Fruit fly (Drosophila melanogaster) whole organism, wandering third instar larva: ENCODE data around the gene CG2533.

Experiments
- CG32264 ChIP-seq: fragments of 200-800 bp; sonication (Bioruptor generic); optimal IDR thresholded peaks from 2 replicates; lab custom pipeline; 2016; ENCODE audit warnings: missing biosample characterization, missing genetic modification characterization
- CG9705 ChIP-seq: fragments of 200-800 bp; sonication (Bioruptor generic); optimal IDR thresholded peaks from 2 replicates; lab custom pipeline; 2018; ENCODE audit warnings: missing biosample characterization, mild to moderate bottlenecking, missing genetic modification characterization
- Dif ChIP-seq: fragments of 200-275, 200-300 bp; sonication (Bioruptor generic); optimal IDR thresholded peaks from 2 replicates; lab custom pipeline; 2018; ENCODE audit warnings: missing biosample characterization, missing genetic modification characterization; ENCODE audit not compliant: partially characterized antibody
- HLH106 ChIP-seq: fragments of 200-800 bp; optimal IDR thresholded peaks from 3 replicates; lab custom pipeline; 2019; ENCODE audit warnings: missing biosample characterization, mild to moderate bottlenecking, missing genetic modification characterization, moderate library complexity
- Hnf4 ChIP-seq: fragments of 200-800 bp; sonication (Bioruptor generic); optimal IDR thresholded peaks from 2 replicates; lab custom pipeline; 2016; ENCODE audit warnings: missing biosample characterization, mild to moderate bottlenecking, missing genetic modification characterization
- Hr78 ChIP-seq: fragments of >200 bp; optimal IDR thresholded peaks from 2 replicates; lab custom pipeline; 2017; ENCODE audit warnings: missing biosample characterization, missing genetic modification characterization
- Hr83 ChIP-seq: fragments of 200-300 bp; sonication (Bioruptor generic); optimal IDR thresholded peaks from 2 replicates; lab custom pipeline; 2016; ENCODE audit warnings: missing biosample characterization, mild to moderate bottlenecking, missing genetic modification characterization, moderate library complexity; ENCODE audit not compliant: poor library complexity, severe bottlenecking
- Myc ChIP-seq: fragments of >200 bp; optimal IDR thresholded peaks from 2 replicates; lab custom pipeline; 2017
- N ChIP-seq: fragments of >200 bp; optimal IDR thresholded peaks from 2 replicates; lab custom pipeline; 2018; ENCODE audit warnings: missing biosample characterization, missing external identifiers, missing genetic modification characterization
- Rel ChIP-seq, 2 experiments: fragments of 200-800 bp; sonication (Bioruptor generic) in 1 of 2; optimal IDR thresholded peaks; 2 replicates in 1 of 2; 3 replicates in 1 of 2; lab custom pipeline; 2016 to 2019; ENCODE audit warnings: mild to moderate bottlenecking in 2 of 2, missing biosample characterization in 2 of 2, missing genetic modification characterization in 2 of 2, moderate library complexity in 1 of 2
- Sp1 ChIP-seq: fragments of 200-800 bp; sonication (Bioruptor generic); optimal IDR thresholded peaks from 3 replicates; lab custom pipeline; 2019; ENCODE audit warnings: missing biosample characterization, mild to moderate bottlenecking, missing genetic modification characterization, moderate library complexity
- Vsx2 ChIP-seq: fragments of 200-300, 225-300 bp; sonication (Bioruptor generic); optimal IDR thresholded peaks from 2 replicates; lab custom pipeline; 2018; ENCODE audit warnings: missing biosample characterization, missing genetic modification characterization; ENCODE audit not compliant: partially characterized antibody
- br ChIP-seq: fragments of 200-800 bp; sonication (Bioruptor generic); optimal IDR thresholded peaks from 2 replicates; lab custom pipeline; 2016; ENCODE audit warnings: missing biosample characterization, missing genetic modification characterization
- brk ChIP-seq: fragments of 200-800 bp; sonication (Bioruptor generic); optimal IDR thresholded peaks from 2 replicates; lab custom pipeline; 2016; ENCODE audit warnings: missing biosample characterization, mild to moderate bottlenecking, missing genetic modification characterization
- dl ChIP-seq, 2 experiments: fragments of 175-275, 200-275 bp in 1 of 2; fragments of 200-275 bp in 1 of 2; sonication (Bioruptor generic); optimal IDR thresholded peaks; lab custom pipeline; 2018; ENCODE audit warnings: mild to moderate bottlenecking in 2 of 2, missing biosample characterization in 2 of 2, missing genetic modification characterization in 2 of 2, moderate library complexity in 2 of 2; ENCODE audit not compliant: partially characterized antibody in 2 of 2, insufficient read depth in 1 of 2
- dmrt93B ChIP-seq: fragments of 200-800 bp; sonication (Bioruptor generic); optimal IDR thresholded peaks from 2 replicates; lab custom pipeline; 2018; ENCODE audit warnings: missing biosample characterization, mild to moderate bottlenecking, missing genetic modification characterization
- dsf ChIP-seq: sonication (Bioruptor generic); optimal IDR thresholded peaks from 2 replicates; lab custom pipeline; 2016; ENCODE audit warnings: missing biosample characterization, missing genetic modification characterization, borderline replicate concordance
- ey ChIP-seq: fragments of 200-800 bp; sonication (Bioruptor generic); optimal IDR thresholded peaks from 2 replicates; lab custom pipeline; 2016; ENCODE audit warnings: missing biosample characterization, missing genetic modification characterization
- foxo ChIP-seq, 2 experiments: fragments of 200-800 bp; sonication (Bioruptor generic); optimal IDR thresholded peaks; 2 replicates in 1 of 2; 3 replicates in 1 of 2; lab custom pipeline; 2016 to 2017; ENCODE audit warnings: missing biosample characterization in 2 of 2, missing genetic modification characterization in 2 of 2
- fru ChIP-seq: fragments of 200-800 bp; sonication (Bioruptor generic); optimal IDR thresholded peaks from 3 replicates; lab custom pipeline; 2016; ENCODE audit warnings: missing biosample characterization, mild to moderate bottlenecking, missing genetic modification characterization
- h ChIP-seq: fragments of 200-800 bp; sonication (Bioruptor generic); optimal IDR thresholded peaks from 3 replicates; lab custom pipeline; 2016; ENCODE audit warnings: missing biosample characterization, mild to moderate bottlenecking, missing genetic modification characterization
- jim ChIP-seq: fragments of 175-275, 200-325 bp; sonication (Bioruptor generic); optimal IDR thresholded peaks from 2 replicates; lab custom pipeline; 2016; ENCODE audit warnings: missing biosample characterization, mild to moderate bottlenecking, missing genetic modification characterization
- lola ChIP-seq: fragments of >200 bp; optimal IDR thresholded peaks from 2 replicates; lab custom pipeline; 2017; ENCODE audit warnings: missing biosample characterization, missing genetic modification characterization
- pan ChIP-seq: fragments of >200 bp; optimal IDR thresholded peaks from 2 replicates; lab custom pipeline; 2017
- psq ChIP-seq: fragments of 200-800 bp; sonication (Bioruptor generic); optimal IDR thresholded peaks from 3 replicates; lab custom pipeline; 2017; ENCODE audit warnings: missing biosample characterization, mild to moderate bottlenecking, missing genetic modification characterization, moderate library complexity
- rgr ChIP-seq: fragments of 200-800 bp; sonication (Bioruptor generic); optimal IDR thresholded peaks from 3 replicates; lab custom pipeline; 2016; ENCODE audit warnings: missing biosample characterization, mild to moderate bottlenecking, missing genetic modification characterization
- sage ChIP-seq: fragments of 200-800 bp; sonication (Bioruptor generic); optimal IDR thresholded peaks from 2 replicates; lab custom pipeline; 2016; ENCODE audit warnings: missing biosample characterization, mild to moderate bottlenecking, missing genetic modification characterization
- sv ChIP-seq: fragments of 200-800 bp; sonication (Bioruptor generic); optimal IDR thresholded peaks from 3 replicates; lab custom pipeline; 2016; ENCODE audit warnings: missing biosample characterization, missing genetic modification characterization
- tai ChIP-seq: sonication (Bioruptor generic); optimal IDR thresholded peaks from 2 replicates; lab custom pipeline; 2016; ENCODE audit warnings: missing biosample characterization, missing genetic modification characterization
- usp ChIP-seq: fragments of >200 bp; optimal IDR thresholded peaks from 2 replicates; lab custom pipeline; 2017; ENCODE audit warnings: missing biosample characterization, missing genetic modification characterization
- woc ChIP-seq: sonication (Bioruptor generic); optimal IDR thresholded peaks from 2 replicates; lab custom pipeline; 2016; ENCODE audit warnings: missing biosample characterization, mild to moderate bottlenecking, missing genetic modification characterization

The CG2533 gene

dm6 chrX:11604094-11604493 is at the start of gene CG2533:
Gene CG2533 (minus strand): TSS chrX:11604194.
- TF ChIP-seq Hr78 (GFP tag; lab: Kevin White, UChicago) (no peak), Sp1 (GFP tag; lab: Kevin White, UChicago) (no peak), foxo (GFP tag; optimal IDR thresholded peaks at IDR 0.05; lab: Kevin White, UChicago) (no peak), HLH106 (tag; lab: Kevin White, UChicago) (no peak), woc (no peak), sv (GFP tag; lab: Kevin White, UChicago) (no peak), jim (GFP tag; lab: Kevin White, UChicago) (no peak), usp (no peak), Myc (lab: Kevin White, UChicago) (no peak), tai (GFP tag; lab: Kevin White, UChicago) (no peak), brk (GFP tag; lab: Kevin White, UChicago) (no peak), CG32264 (GFP tag; lab: Kevin White, UChicago) (no peak), Rel (GFP tag; optimal IDR thresholded peaks at IDR 0.05; lab: Kevin White, UChicago) (no peak), Rel (tag; optimal IDR thresholded peaks at IDR 0.05; lab: Kevin White, UChicago) (no peak), rgr (GFP tag; lab: Kevin White, UChicago) (no peak), sage (GFP tag; lab: Kevin White, UChicago) (no peak), psq (GFP tag; lab: Kevin White, UChicago) (no peak)

- no peak for TF ChIP-seq CG9705 (GFP tag; lab: Kevin White, UChicago)
- TF ChIP-seq jim (GFP tag; lab: Kevin White, UChicago), result no peak
- no peak for TF ChIP-seq lola (GFP tag; lab: Kevin White, UChicago)
- TF ChIP-seq HLH106 (tag; lab: Kevin White, UChicago), result no peak
- no peak for TF ChIP-seq Hr83 (GFP tag; lab: Kevin White, UChicago)
- TF ChIP-seq Sp1 (GFP tag; lab: Kevin White, UChicago), result no peak
- no peak for TF ChIP-seq sv (GFP tag; lab: Kevin White, UChicago)
- no peak for TF ChIP-seq fru (GFP tag; lab: Kevin White, UChicago)
- no peak for TF ChIP-seq dsf (GFP tag; lab: Kevin White, UChicago)
These were observed 49.0 kb upstream of the CG2533 start for dm6 chrX:11652991-11653390.

- TF ChIP-seq sage (GFP tag; lab: Kevin White, UChicago) (no peak), pan (lab: Kevin White, UChicago) (no peak), h (no peak), rgr (GFP tag; lab: Kevin White, UChicago) (no peak), Vsx2 (GFP tag; lab: Kevin White, UChicago) (no peak), CG32264 (GFP tag; lab: Kevin White, UChicago) (no peak), Hnf4 (GFP tag; lab: Kevin White, UChicago) (no peak)
These were observed 47.4 kb upstream of the CG2533 start for dm6 chrX:11651420-11651819.

- TF ChIP-seq sage (GFP tag; lab: Kevin White, UChicago), result no peak
- TF ChIP-seq N (GFP tag; lab: Kevin White, UChicago), result no peak
- TF ChIP-seq ey (GFP tag; lab: Kevin White, UChicago), result no peak
- no peak for TF ChIP-seq Hr83 (GFP tag; lab: Kevin White, UChicago)
- TF ChIP-seq sv (GFP tag; lab: Kevin White, UChicago), result no peak
- TF ChIP-seq woc, result no peak
- TF ChIP-seq Dif, result no peak
- TF ChIP-seq pan (lab: Kevin White, UChicago), result no peak
- TF ChIP-seq dl (GFP tag; optimal IDR thresholded peaks at IDR 0.05; lab: Kevin White, UChicago; ENCODE audit: insufficient read depth in 1 of 2, partially characterized antibody in 2 of 2), result no peak
- TF ChIP-seq br (GFP tag; lab: Kevin White, UChicago), result no peak
- no peak for TF ChIP-seq tai (GFP tag; lab: Kevin White, UChicago)
- TF ChIP-seq CG9705 (GFP tag; lab: Kevin White, UChicago), result no peak
- no peak for TF ChIP-seq Hnf4 (GFP tag; lab: Kevin White, UChicago)
These were observed 40.6 kb upstream of the CG2533 start for dm6 chrX:11644530-11645080.

- no peak for TF ChIP-seq dmrt93B (GFP tag; lab: Kevin White, UChicago)
- TF ChIP-seq, all 38 proteins: peak for 0
These were observed 39.2 kb upstream of the CG2533 start for dm6 chrX:11643227-11643626.
